Worm (Caenorhabditis elegans): ENCODE results near the gene T19D12.6.

The T19D12.6 gene

ce11 chrII:6666598-6666997, 23.7 kb upstream of the T19D12.6 start, which contains the start of gene T19D12.1:
T19D12.1 (plus strand) TSS chrII:6666898.
- TF ChIP-seq tbx-8 (GFP tag; optimal IDR thresholded peaks at IDR 0.05) (no peak), snpc-4 (tag; optimal IDR thresholded peaks at IDR 0.05) (no peak), nhr-12 (tag; optimal IDR thresholded peaks at IDR 0.05) (no peak), mab-5 (tag; optimal IDR thresholded peaks at IDR 0.05) (no peak), bed-3 (GFP tag; optimal IDR thresholded peaks at IDR 0.05) (no peak), unc-120 (tag; optimal IDR thresholded peaks at IDR 0.05; ENCODE audit: poor library complexity, severe bottlenecking) (no peak), pha-4 (tag; optimal IDR thresholded peaks at IDR 0.05) (no peak), blmp-1 (tag; optimal IDR thresholded peaks at IDR 0.05) (no peak), nhr-2 (tag; optimal IDR thresholded peaks at IDR 0.05) (no peak), lin-13 (tag; optimal IDR thresholded peaks at IDR 0.05) (no peak), mep-1 (tag; optimal IDR thresholded peaks at IDR 0.05) (no peak), ham-2 (GFP tag; optimal IDR thresholded peaks at IDR 0.05) (no peak), sptf-1 (tag; optimal IDR thresholded peaks at IDR 0.05) (no peak), elt-3 (tag; optimal IDR thresholded peaks at IDR 0.05) (no peak)

ce11 chrII:6665908-6666307, 23.0 kb upstream of the T19D12.6 start:
- TF ChIP-seq elt-3 (tag; optimal IDR thresholded peaks at IDR 0.05) (no peak), nhr-76 (tag; optimal IDR thresholded peaks at IDR 0.05) (no peak), lin-32 (GFP tag; optimal IDR thresholded peaks at IDR 0.05) (no peak), unc-120 (tag; optimal IDR thresholded peaks at IDR 0.05; ENCODE audit: poor library complexity, severe bottlenecking) (no peak), pha-4 (tag; optimal IDR thresholded peaks at IDR 0.05) (no peak), mls-2 (tag; optimal IDR thresholded peaks at IDR 0.05) (no peak), mep-1 (tag; optimal IDR thresholded peaks at IDR 0.05) (no peak), lsy-2 (tag; optimal IDR thresholded peaks at IDR 0.05) (no peak), flh-1 (GFP tag; optimal IDR thresholded peaks at IDR 0.05) (no peak), cnd-1 (tag; optimal IDR thresholded peaks at IDR 0.05) (no peak), sptf-1 (tag; optimal IDR thresholded peaks at IDR 0.05) (no peak), ceh-83 (GFP tag; optimal IDR thresholded peaks at IDR 0.05) (no peak), snpc-4 (tag; optimal IDR thresholded peaks at IDR 0.05) (no peak), drap-1 (GFP tag; optimal IDR thresholded peaks at IDR 0.05) (no peak), tbx-8 (GFP tag; optimal IDR thresholded peaks at IDR 0.05) (no peak), ceh-39 (tag; optimal IDR thresholded peaks at IDR 0.05) (no peak)

DNA sequence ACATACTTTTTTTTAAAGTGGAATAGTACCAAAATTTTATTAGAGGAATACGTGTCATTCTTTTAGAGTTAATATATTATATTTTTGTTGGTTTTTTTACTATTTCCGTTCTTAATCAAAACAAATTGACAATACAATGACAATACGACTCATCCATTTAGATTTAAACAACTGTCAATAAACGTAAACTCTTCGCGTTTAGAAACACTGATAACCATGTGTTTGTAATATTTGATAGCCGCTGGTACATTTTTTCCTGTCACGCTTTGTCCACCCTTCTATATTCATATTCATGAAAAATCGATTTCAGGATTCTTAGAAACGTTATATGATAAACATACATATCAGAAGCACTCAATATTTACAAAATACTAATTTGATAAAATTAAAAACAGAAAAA, 20.9 kb upstream of the T19D12.6 start:
- TF ChIP-seq lsy-2 (tag; optimal IDR thresholded peaks at IDR 0.05) (no peak), hlh-1 (tag; optimal IDR thresholded peaks at IDR 0.05) (no peak), ceh-39 (tag; optimal IDR thresholded peaks at IDR 0.05) (no peak), elt-1 (tag; optimal IDR thresholded peaks at IDR 0.05; ENCODE audit: borderline replicate concordance, insufficient read depth) (no peak), nhr-237 (tag; optimal IDR thresholded peaks at IDR 0.05) (no peak), zip-8 (tag; optimal IDR thresholded peaks at IDR 0.05) (no peak), nhr-76 (tag; optimal IDR thresholded peaks at IDR 0.05) (no peak), drap-1 (GFP tag; optimal IDR thresholded peaks at IDR 0.05) (no peak), unc-39 (tag; optimal IDR thresholded peaks at IDR 0.05) (no peak), M03D4.4 (tag; optimal IDR thresholded peaks at IDR 0.05) (no peak), unc-120 (tag; optimal IDR thresholded peaks at IDR 0.05; ENCODE audit: poor library complexity, severe bottlenecking) (no peak), ceh-43 (GFP tag; optimal IDR thresholded peaks at IDR 0.05) (no peak), ztf-11 (tag; optimal IDR thresholded peaks at IDR 0.05) (no peak), mep-1 (tag; optimal IDR thresholded peaks at IDR 0.05) (no peak), flh-1 (GFP tag; optimal IDR thresholded peaks at IDR 0.05) (no peak)

- TF ChIP-seq nhr-2 (tag; optimal IDR thresholded peaks at IDR 0.05) (no peak), snpc-4 (tag; optimal IDR thresholded peaks at IDR 0.05) (no peak), unc-120 (tag; optimal IDR thresholded peaks at IDR 0.05; ENCODE audit: poor library complexity, severe bottlenecking) (no peak), lsy-2 (tag; optimal IDR thresholded peaks at IDR 0.05) (no peak), sem-2 (GFP tag; optimal IDR thresholded peaks at IDR 0.05) (no peak), elt-3 (tag; optimal IDR thresholded peaks at IDR 0.05) (no peak), mep-1 (tag; optimal IDR thresholded peaks at IDR 0.05) (no peak), cnd-1 (tag; optimal IDR thresholded peaks at IDR 0.05) (no peak), mls-2 (tag; optimal IDR thresholded peaks at IDR 0.05) (no peak), tbx-8 (GFP tag; optimal IDR thresholded peaks at IDR 0.05) (no peak), nhr-12 (tag; optimal IDR thresholded peaks at IDR 0.05) (no peak), flh-1 (GFP tag; optimal IDR thresholded peaks at IDR 0.05) (no peak), lin-32 (GFP tag; optimal IDR thresholded peaks at IDR 0.05) (no peak), ceh-39 (tag; optimal IDR thresholded peaks at IDR 0.05) (no peak), ceh-43 (GFP tag; optimal IDR thresholded peaks at IDR 0.05) (no peak), drap-1 (GFP tag; optimal IDR thresholded peaks at IDR 0.05) (no peak), bed-3 (GFP tag; optimal IDR thresholded peaks at IDR 0.05) (no peak), lin-13 (tag; optimal IDR thresholded peaks at IDR 0.05) (no peak)
Measured at ce11 chrII:6661211-6661610, 18.3 kb upstream of the T19D12.6 start, which contains the start of gene T19D12.2. T19D12.2 (plus strand) TSS chrII:6661335.

All from whole organism, mixed stage, embryonic.